Worm (Caenorhabditis elegans): ENCODE results near the gene C08F11.12.

DNA sequence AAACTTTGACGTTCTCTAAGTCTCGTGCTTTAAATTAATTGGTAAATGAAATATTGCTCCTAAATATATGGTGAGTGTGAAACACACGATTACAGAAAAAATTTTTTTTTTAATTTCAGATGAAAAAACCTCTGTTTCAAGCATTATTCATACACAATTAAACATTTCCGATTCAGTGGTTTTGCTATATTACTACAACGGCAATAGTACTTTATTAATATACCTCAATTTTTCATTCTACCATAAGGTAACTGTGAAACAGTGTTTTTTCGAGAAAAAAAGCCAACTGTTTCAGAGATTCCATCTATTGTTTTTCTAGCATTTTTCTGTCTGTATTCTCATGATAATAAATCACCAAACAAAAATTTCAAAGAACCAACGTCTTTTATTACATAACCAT lies 49.5 kb upstream of the C08F11.12 start:
- TF ChIP-seq W03F9.2 (tag; optimal IDR thresholded peaks at IDR 0.05): no peak
- TF ChIP-seq him-1 (tag; optimal IDR thresholded peaks at IDR 0.05): no peak
- no peak for TF ChIP-seq dao-5 (tag; optimal IDR thresholded peaks at IDR 0.05)

Data from whole organism, L4/young adult.